Fruit fly (Drosophila melanogaster) whole organism, adult: Measurements from ENCODE around the gene CG8202.

Experiments used
- CG11617 ChIP-seq: fragments of 200-800 bp; sonication (Bioruptor generic); optimal IDR thresholded peaks from 2 replicates; lab custom pipeline; 2017; ENCODE audit warnings: mild to moderate bottlenecking, missing biosample characterization, missing genetic modification reagents, missing genetic modification characterization
- CG12768 ChIP-seq: fragments of 200-800 bp; sonication (Bioruptor generic); optimal IDR thresholded peaks from 2 replicates; lab custom pipeline; 2017; ENCODE audit warnings: missing biosample characterization, missing genetic modification characterization, mild to moderate bottlenecking, moderate library complexity, missing genetic modification reagents
- CG14711 ChIP-seq: fragments of 200-800 bp; sonication (Bioruptor generic); optimal IDR thresholded peaks from 2 replicates; lab custom pipeline; 2018; ENCODE audit warnings: missing biosample characterization, mild to moderate bottlenecking, missing genetic modification characterization, moderate library complexity
- CG1620 ChIP-seq: fragments of 200-800 bp; sonication (Bioruptor generic); optimal IDR thresholded peaks from 2 replicates; lab custom pipeline; 2016; ENCODE audit warnings: missing biosample characterization, missing genetic modification characterization
- CG33017 ChIP-seq: fragments of 200-800 bp; sonication (Bioruptor generic); optimal IDR thresholded peaks from 2 replicates; lab custom pipeline; 2018; ENCODE audit warnings: missing biosample characterization, mild to moderate bottlenecking, missing genetic modification characterization, moderate library complexity
- CG5204 ChIP-seq: fragments of 200-800 bp; sonication (Bioruptor generic); optimal IDR thresholded peaks from 2 replicates; lab custom pipeline; 2016; ENCODE audit warnings: missing biosample characterization, missing genetic modification characterization
- CG7045 ChIP-seq: fragments of 200-800 bp; sonication (Bioruptor generic); optimal IDR thresholded peaks from 2 replicates; lab custom pipeline; 2017; ENCODE audit warnings: missing biosample characterization, mild to moderate bottlenecking, missing genetic modification characterization
- CG7101 ChIP-seq: fragments of 200-800 bp; sonication (Bioruptor generic); optimal IDR thresholded peaks from 2 replicates; lab custom pipeline; 2018; ENCODE audit warnings: missing biosample characterization, mild to moderate bottlenecking, missing genetic modification characterization, moderate library complexity
- Clk ChIP-seq: fragments of 200-800 bp; sonication (Bioruptor generic); optimal IDR thresholded peaks from 2 replicates; lab custom pipeline; 2017; ENCODE audit warnings: missing biosample characterization, missing genetic modification characterization
- Crg-1 ChIP-seq: fragments of 200-800 bp; sonication (Bioruptor generic); optimal IDR thresholded peaks from 2 replicates; lab custom pipeline; 2016; ENCODE audit warnings: missing biosample characterization, missing genetic modification characterization
- Hr96 ChIP-seq: fragments of 200-800 bp; sonication (Bioruptor generic); optimal IDR thresholded peaks from 2 replicates; lab custom pipeline; 2016; ENCODE audit warnings: missing biosample characterization, missing genetic modification characterization
- Mnt ChIP-seq: fragments of 200-800 bp; sonication (Bioruptor generic); optimal IDR thresholded peaks from 2 replicates; lab custom pipeline; 2016; ENCODE audit warnings: missing biosample characterization, mild to moderate bottlenecking, missing genetic modification characterization
- bab1 ChIP-seq: fragments of 200-800 bp; sonication (Bioruptor generic); optimal IDR thresholded peaks from 3 replicates; lab custom pipeline; 2019; ENCODE audit warnings: missing biosample characterization, mild to moderate bottlenecking, missing genetic modification characterization, moderate library complexity
- cic ChIP-seq: fragments of 200-800 bp; sonication (Bioruptor generic); optimal IDR thresholded peaks from 2 replicates; lab custom pipeline; 2017; ENCODE audit warnings: missing biosample characterization, mild to moderate bottlenecking, missing genetic modification characterization, moderate library complexity
- cnc ChIP-seq, 2 experiments: fragments of >200 bp; optimal IDR thresholded peaks; 2 replicates each; lab custom pipeline; 2017
- kay ChIP-seq: fragments of 200-800 bp; sonication (Bioruptor generic); peaks from one replicate; lab custom pipeline; 2016; ENCODE audit warnings: missing biosample characterization, missing genetic modification characterization, borderline replicate concordance
- ovo ChIP-seq: fragments of 200-800 bp; sonication (Bioruptor generic); optimal IDR thresholded peaks from 2 replicates; lab custom pipeline; 2016; ENCODE audit warnings: missing biosample characterization, missing genetic modification characterization
- pad ChIP-seq: fragments of 200-800 bp; sonication (Bioruptor generic); optimal IDR thresholded peaks from 3 replicates; lab custom pipeline; 2017; ENCODE audit warnings: missing biosample characterization, missing genetic modification characterization, mild to moderate bottlenecking, moderate library complexity, missing genetic modification reagents
- tj ChIP-seq: fragments of 200-800 bp; sonication (Bioruptor generic); optimal IDR thresholded peaks from 3 replicates; lab custom pipeline; 2017; ENCODE audit warnings: missing biosample characterization, mild to moderate bottlenecking, missing genetic modification characterization, moderate library complexity
- toe ChIP-seq: fragments of 200-800 bp; sonication (Bioruptor generic); optimal IDR thresholded peaks from 2 replicates; lab custom pipeline; 2016; ENCODE audit warnings: missing biosample characterization, missing genetic modification characterization

Gene CG8202

DNA sequence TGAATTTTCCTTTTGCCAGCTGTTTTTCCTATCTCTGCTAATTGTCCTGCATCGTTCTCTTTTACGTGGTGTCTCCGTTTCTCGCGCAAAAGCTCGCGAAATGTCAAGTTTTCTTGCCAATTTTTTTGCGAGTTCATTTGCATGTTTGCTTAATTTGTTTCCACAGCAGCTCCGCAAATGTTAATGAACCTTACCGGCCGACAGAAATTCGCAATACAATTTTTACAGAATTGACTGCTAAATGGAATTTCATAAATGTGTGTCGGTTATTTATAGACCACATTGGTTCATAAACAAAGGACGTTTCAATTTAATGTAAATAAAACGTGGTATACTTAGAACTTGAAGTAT, 16.9 kb downstream of the CG8202 start:
- TF ChIP-seq CG14711 (tag; lab: Kevin White, UChicago) (no peak), CG33017 (tag; lab: Kevin White, UChicago) (no peak), bab1 (no peak), toe (GFP tag; lab: Kevin White, UChicago) (no peak), Clk (no peak), cnc (optimal IDR thresholded peaks at IDR 0.05; lab: Kevin White, UChicago) (no peak), Mnt (GFP tag; lab: Kevin White, UChicago) (no peak), CG7101 (tag; lab: Kevin White, UChicago) (no peak)

DNA sequence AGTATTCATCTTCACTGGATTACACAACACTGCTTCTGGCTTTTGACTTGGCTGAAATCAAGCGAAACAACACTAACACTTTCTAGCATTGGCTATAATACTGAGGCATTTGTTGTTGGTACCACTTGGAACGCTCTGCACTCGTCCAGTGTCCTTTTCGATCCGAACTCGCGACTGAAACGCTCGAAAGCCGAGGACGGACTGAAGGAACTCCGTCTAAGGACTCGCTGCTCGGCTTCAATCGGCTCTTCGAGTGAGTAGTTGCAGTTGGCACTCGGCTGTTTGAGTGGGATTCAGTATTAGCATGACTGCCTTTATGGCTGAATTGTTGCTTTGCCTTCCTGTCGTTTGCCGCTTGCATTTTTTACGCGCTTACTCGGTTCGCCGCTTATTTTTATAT, 36.1 kb downstream of the CG8202 start, which contains the start of the genes CG34135 and CG11768:
TSS of gene CG34135 (minus strand) at position 194 of the 400 bp plus-strand sequence.
TSS of gene CG11768 (minus strand) at position 203 of the 400 bp plus-strand sequence.
- TF ChIP-seq ovo (no peak), CG5204 (GFP tag; lab: Kevin White, UChicago) (no peak), toe (GFP tag; lab: Kevin White, UChicago) (no peak)

DNA sequence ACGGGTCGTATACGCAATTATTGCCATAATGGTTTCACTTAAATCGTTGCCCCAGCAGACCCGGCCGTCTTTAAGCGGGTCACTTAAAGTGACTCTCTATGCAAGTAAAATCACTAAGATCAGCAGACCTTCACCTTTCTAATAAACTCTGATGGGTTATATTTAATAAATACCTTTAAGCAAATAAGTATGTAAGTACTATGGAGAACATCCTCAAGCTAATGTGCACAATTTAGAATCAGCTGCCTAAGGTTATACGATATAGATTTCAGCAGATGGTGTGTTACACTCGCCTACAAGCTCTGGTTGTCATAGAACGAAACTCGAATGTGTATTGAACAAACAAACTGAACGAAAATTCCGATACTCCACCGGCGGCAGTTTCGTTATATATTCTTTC, 37.2 kb downstream of the CG8202 start, which contains the start of gene CG8236:
TSS of gene CG8236 (plus strand) at position 301 of the 400 bp plus-strand sequence.
- no peak for TF ChIP-seq ovo
- no peak for TF ChIP-seq CG7045 (GFP tag; lab: Kevin White, UChicago)
- TF ChIP-seq CG14711 (tag; lab: Kevin White, UChicago), result no peak
- no peak for TF ChIP-seq cnc (optimal IDR thresholded peaks at IDR 0.05; lab: Kevin White, UChicago)
- no peak for TF ChIP-seq CG33017 (tag; lab: Kevin White, UChicago)
- TF ChIP-seq Hr96 (GFP tag; lab: Kevin White, UChicago), result no peak
- TF ChIP-seq CG11617 (GFP tag; lab: Kevin White, UChicago), result no peak
- TF ChIP-seq CG7101 (tag; lab: Kevin White, UChicago), result no peak

DNA sequence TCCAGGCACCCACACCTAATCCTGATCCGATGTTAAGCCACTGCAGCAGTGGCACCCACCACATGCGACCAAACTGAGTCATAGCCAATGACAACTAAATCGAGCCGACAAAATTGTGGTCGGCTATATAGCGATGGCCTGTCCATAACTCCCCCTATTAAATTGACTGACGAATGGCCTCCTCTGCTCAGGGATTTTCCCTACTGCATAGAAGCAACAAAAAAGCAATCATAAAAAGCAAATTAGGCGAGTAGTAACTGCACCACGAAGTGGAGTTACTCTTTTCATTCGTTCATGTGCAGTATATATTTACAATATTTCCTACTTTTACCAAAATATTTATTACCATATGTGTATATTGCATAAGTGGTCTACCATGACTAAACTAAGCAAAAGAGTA, 40.7 kb downstream of the CG8202 start, which contains the start of gene CG13318:
TSS of gene CG13318 (minus strand) at position 101 of the 400 bp plus-strand sequence.
- TF ChIP-seq CG14711 (tag; lab: Kevin White, UChicago), result no peak
- TF ChIP-seq ovo, result no peak
- TF ChIP-seq CG1620, result no peak
- no peak for TF ChIP-seq pad (GFP tag; lab: Kevin White, UChicago)
- no peak for TF ChIP-seq Hr96 (GFP tag; lab: Kevin White, UChicago)
- TF ChIP-seq cnc (optimal IDR thresholded peaks at IDR 0.05; lab: Kevin White, UChicago), result no peak
- no peak for TF ChIP-seq cic (GFP tag; lab: Kevin White, UChicago)
- TF ChIP-seq Crg-1, result no peak
- no peak for TF ChIP-seq CG33017 (tag; lab: Kevin White, UChicago)
- TF ChIP-seq Mnt (GFP tag; lab: Kevin White, UChicago), result no peak
- TF ChIP-seq CG7045 (GFP tag; lab: Kevin White, UChicago), result no peak
- TF ChIP-seq CG7101 (tag; lab: Kevin White, UChicago), result no peak
- TF ChIP-seq Clk, result no peak
- no peak for TF ChIP-seq kay (GFP tag; lab: Kevin White, UChicago)
- no peak for TF ChIP-seq CG12768
- TF ChIP-seq toe (GFP tag; lab: Kevin White, UChicago), result no peak
- no peak for TF ChIP-seq CG11617 (GFP tag; lab: Kevin White, UChicago)
- no peak for TF ChIP-seq bab1
- TF ChIP-seq CG5204 (GFP tag; lab: Kevin White, UChicago), result no peak

DNA sequence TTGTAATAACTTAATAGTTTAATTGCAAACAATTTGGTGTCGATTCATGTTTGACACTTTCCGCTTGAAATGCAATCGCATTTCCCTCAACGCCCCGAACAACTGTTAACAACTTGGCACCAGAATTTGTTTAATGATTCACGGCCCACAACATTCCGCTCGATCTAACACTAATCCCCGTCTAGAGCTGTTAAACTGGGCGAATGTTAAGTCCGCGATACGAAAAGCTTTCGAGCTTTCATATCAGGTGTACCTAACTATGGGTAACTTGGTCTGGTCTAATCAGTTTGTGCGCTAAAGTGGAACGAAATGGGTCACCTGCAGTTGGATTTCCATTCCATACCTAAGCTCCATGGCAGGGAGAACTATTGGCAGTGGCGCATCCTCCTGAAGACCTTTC, 41.2 kb downstream of the CG8202 start, which contains the start of gene CG34301:
TSS of gene CG34301 (plus strand) at position 301 of the 400 bp plus-strand sequence.
- TF ChIP-seq toe (GFP tag; lab: Kevin White, UChicago), result no peak
- TF ChIP-seq kay (GFP tag; lab: Kevin White, UChicago), result peak; percentile 86
- TF ChIP-seq bab1, result no peak
- TF ChIP-seq Hr96 (GFP tag; lab: Kevin White, UChicago), result no peak

dm6 chr3R:8779823-8780222, 47.9 kb downstream of the CG8202 start, which contains the start of gene CG33191:
Gene CG33191, minus strand, starts transcription at chr3R:8779923.
- TF ChIP-seq tj (no peak), cnc (optimal IDR thresholded peaks at IDR 0.05; lab: Kevin White, UChicago) (no peak), CG14711 (tag; lab: Kevin White, UChicago) (no peak), CG5204 (GFP tag; lab: Kevin White, UChicago) (no peak), CG33017 (tag; lab: Kevin White, UChicago) (no peak), CG1620 (no peak), CG12768 (no peak), Crg-1 (no peak), bab1 (no peak), kay (GFP tag; lab: Kevin White, UChicago) (no peak), ovo (no peak), Clk (no peak), Hr96 (GFP tag; lab: Kevin White, UChicago) (no peak)

dm6 chr3R:8780689-8781088, 48.8 kb downstream of the CG8202 start, which contains the start of gene CG33189:
Gene CG33189, minus strand, starts transcription at chr3R:8780789.
- no peak for TF ChIP-seq pad (GFP tag; lab: Kevin White, UChicago)
- no peak for TF ChIP-seq CG7045 (GFP tag; lab: Kevin White, UChicago)
- TF ChIP-seq CG1620, result no peak
- no peak for TF ChIP-seq cic (GFP tag; lab: Kevin White, UChicago)
- TF ChIP-seq toe (GFP tag; lab: Kevin White, UChicago), result no peak
